Fruit fly (Drosophila melanogaster) whole organism, pupa: ENCODE results near the gene CG31493.

Experiments
- CG10348 ChIP-seq: fragments of 200-800 bp; sonication (Bioruptor generic); IDR thresholded peaks from 2 replicates; pipeline ENCODE4 v1.3.6; 2022; ENCODE audit warnings: missing biosample characterization, missing genetic modification characterization
- CG12605 ChIP-seq: fragments of 200-800 bp; sonication (Bioruptor generic); IDR thresholded peaks from 2 replicates; pipeline ENCODE4 v1.3.6; 2022; ENCODE audit warnings: missing biosample characterization, missing genetic modification characterization
- CG13204 ChIP-seq: fragments of 200-800 bp; sonication (Bioruptor generic); optimal IDR thresholded peaks from 2 replicates; lab custom pipeline; 2018; ENCODE audit warnings: missing biosample characterization, mild to moderate bottlenecking, missing genetic modification characterization, moderate library complexity
- CG14655 ChIP-seq: fragments of 200-800 bp; sonication (Bioruptor generic); optimal IDR thresholded peaks from 3 replicates; lab custom pipeline; 2017; ENCODE audit warnings: mild to moderate bottlenecking, missing biosample characterization, missing genetic modification reagents, missing genetic modification characterization
- CG15710 ChIP-seq: fragments of 200-800 bp; sonication (Bioruptor generic); optimal IDR thresholded peaks from 2 replicates; lab custom pipeline; 2018; ENCODE audit warnings: missing biosample characterization, mild to moderate bottlenecking, missing genetic modification characterization, moderate library complexity
- CG17806 ChIP-seq: fragments of 200-800 bp; sonication (Bioruptor generic); optimal IDR thresholded peaks from 2 replicates; lab custom pipeline; 2018; ENCODE audit warnings: missing biosample characterization, mild to moderate bottlenecking, missing genetic modification characterization, moderate library complexity
- CG32121 ChIP-seq: fragments of 200-800 bp; sonication (Bioruptor generic); IDR thresholded peaks from 2 replicates; pipeline ENCODE4 v1.3.6; 2022; ENCODE audit warnings: missing biosample characterization, missing genetic modification characterization
- CG34367 ChIP-seq: fragments of 200-800 bp; sonication (Bioruptor generic); optimal IDR thresholded peaks from 2 replicates; lab custom pipeline; 2018; ENCODE audit warnings: missing biosample characterization, mild to moderate bottlenecking, missing genetic modification characterization
- CG4496 ChIP-seq: fragments of 200-800 bp; sonication (Bioruptor generic); IDR thresholded peaks from 3 replicates; pipeline ENCODE4 v1.3.6; 2022; ENCODE audit warnings: missing biosample characterization, missing genetic modification characterization
- CG8159 ChIP-seq: fragments of 200-800 bp; sonication (Bioruptor generic); optimal IDR thresholded peaks from 3 replicates; lab custom pipeline; 2018; ENCODE audit warnings: missing biosample characterization, mild to moderate bottlenecking, missing genetic modification characterization, moderate library complexity
- CG8301 ChIP-seq: fragments of 200-800 bp; sonication (Bioruptor generic); optimal IDR thresholded peaks from 2 replicates; lab custom pipeline; 2018; ENCODE audit warnings: missing biosample characterization, mild to moderate bottlenecking, missing genetic modification characterization
- CG9948 ChIP-seq: fragments of 200-800 bp; sonication (Bioruptor generic); optimal IDR thresholded peaks from 2 replicates; lab custom pipeline; 2018; ENCODE audit warnings: missing biosample characterization, mild to moderate bottlenecking, missing genetic modification characterization, moderate library complexity
- D1 ChIP-seq: fragments of 200-800 bp; sonication (Bioruptor generic); optimal IDR thresholded peaks from 2 replicates; lab custom pipeline; 2018; ENCODE audit warnings: missing biosample characterization, mild to moderate bottlenecking, missing genetic modification characterization, moderate library complexity
- EcR ChIP-seq: fragments of 200-800 bp; sonication (Bioruptor generic); optimal IDR thresholded peaks from 3 replicates; lab custom pipeline; 2019; ENCODE audit warnings: missing biosample characterization, missing genetic modification characterization, mild to moderate bottlenecking, moderate library complexity, missing genetic modification reagents
- Ets98B ChIP-seq: fragments of 200-800 bp; sonication (Bioruptor generic); IDR thresholded peaks from 2 replicates; pipeline ENCODE4 v1.3.6; 2022; ENCODE audit warnings: missing biosample characterization, missing genetic modification characterization
- Pif1A ChIP-seq: fragments of 200-800 bp; sonication (Bioruptor generic); optimal IDR thresholded peaks from 3 replicates; lab custom pipeline; 2016; ENCODE audit warnings: missing biosample characterization, missing genetic modification characterization
- Pif1B ChIP-seq: fragments of 200-800 bp; sonication (Bioruptor generic); optimal IDR thresholded peaks from 3 replicates; lab custom pipeline; 2016; ENCODE audit warnings: missing biosample characterization, missing genetic modification characterization
- Snoo ChIP-seq: fragments of 200-800 bp; sonication (Bioruptor generic); optimal IDR thresholded peaks from 3 replicates; lab custom pipeline; 2017; ENCODE audit warnings: missing biosample characterization, mild to moderate bottlenecking, missing genetic modification characterization, inconsistent platforms
- fd96Ca ChIP-seq: fragments of 200-800 bp; sonication (Bioruptor generic); IDR thresholded peaks from 3 replicates; pipeline ENCODE4 v1.3.6; 2022; ENCODE audit warnings: missing biosample characterization, missing genetic modification characterization
- gl ChIP-seq: fragments of 200-800 bp; sonication (Bioruptor generic); optimal IDR thresholded peaks from 2 replicates; lab custom pipeline; 2018; ENCODE audit warnings: missing biosample characterization, mild to moderate bottlenecking, missing genetic modification characterization
- rn ChIP-seq: fragments of 200-800 bp; sonication (Bioruptor generic); IDR thresholded peaks from 2 replicates; pipeline ENCODE4 v1.3.6; 2022; ENCODE audit warnings: missing biosample characterization, missing genetic modification characterization

CG31493 gene

dm6 chr3R:7131260-7131659 is at the start of gene CG31493:
Gene CG31493, plus strand, starts transcription at chr3R:7131560.
- TF ChIP-seq CG14655 (GFP tag; lab: Kevin White, UChicago): no peak
- no peak for TF ChIP-seq CG12605
- TF ChIP-seq Snoo (tag; lab: Kevin White, UChicago): no peak
- TF ChIP-seq D1 (tag; lab: Kevin White, UChicago): no peak
- no peak for TF ChIP-seq rn (GFP tag; lab: Robert Waterston, UW)
- TF ChIP-seq gl (tag; lab: Kevin White, UChicago): no peak
- no peak for TF ChIP-seq CG15710 (tag; lab: Kevin White, UChicago)
- TF ChIP-seq CG4496 (GFP tag; lab: Robert Waterston, UW): no peak
- TF ChIP-seq CG8159: no peak
- TF ChIP-seq CG17806 (tag; lab: Kevin White, UChicago): no peak
- no peak for TF ChIP-seq Pif1A (GFP tag; lab: Kevin White, UChicago)
- no peak for TF ChIP-seq Pif1B (GFP tag; lab: Kevin White, UChicago)
- no peak for TF ChIP-seq CG34367 (tag; lab: Kevin White, UChicago)
- TF ChIP-seq Ets98B (GFP tag; lab: Robert Waterston, UW): no peak
- no peak for TF ChIP-seq CG13204 (GFP tag; lab: Kevin White, UChicago)

dm6 chr3R:7081972-7082371 is 49.4 kb upstream of the CG31493 start, which contains the start of gene Dpck:
Gene Dpck, plus strand, starts transcription at chr3R:7082182.
- TF ChIP-seq CG4496 (GFP tag; lab: Robert Waterston, UW) (peak; percentile 57), Snoo (tag; lab: Kevin White, UChicago) (peak; percentile 33), CG8301 (tag; lab: Kevin White, UChicago) (peak; percentile 22), Ets98B (GFP tag; lab: Robert Waterston, UW) (peak; percentile 60), CG9948 (no peak), fd96Ca (GFP tag; lab: Robert Waterston, UW) (0 out of 3 replicates have a peak, but pooled peaks have one; percentile 38), CG14655 (GFP tag; lab: Kevin White, UChicago) (no peak), CG8159 (peak; percentile 48), rn (GFP tag; lab: Robert Waterston, UW) (no peak), CG17806 (tag; lab: Kevin White, UChicago) (peak; percentile 19), CG15710 (tag; lab: Kevin White, UChicago) (peak; percentile 22), CG32121 (GFP tag; lab: Robert Waterston, UW) (peak; percentile 28; the same call in 1 of the 2 replicates), D1 (tag; lab: Kevin White, UChicago) (no peak), CG12605 (peak; percentile 59; the same call in 1 of the 2 replicates), CG13204 (GFP tag; lab: Kevin White, UChicago) (no peak), CG10348 (GFP tag; lab: Robert Waterston, UW) (no peak), Pif1A (GFP tag; lab: Kevin White, UChicago) (no peak), CG34367 (tag; lab: Kevin White, UChicago) (peak; percentile 31), EcR (GFP tag; lab: Kevin White, UChicago) (no peak), gl (tag; lab: Kevin White, UChicago) (peak; percentile 71), Pif1B (GFP tag; lab: Kevin White, UChicago) (peak; percentile 14)

dm6 chr3R:7083750-7084149 is 47.6 kb upstream of the CG31493 start:
- TF ChIP-seq CG10348 (GFP tag; lab: Robert Waterston, UW) (no peak), CG4496 (GFP tag; lab: Robert Waterston, UW) (no peak), CG8159 (no peak), Ets98B (GFP tag; lab: Robert Waterston, UW) (no peak), CG32121 (GFP tag; lab: Robert Waterston, UW) (no peak), EcR (GFP tag; lab: Kevin White, UChicago) (no peak)

- TF ChIP-seq Ets98B (GFP tag; lab: Robert Waterston, UW) (no peak), CG10348 (GFP tag; lab: Robert Waterston, UW) (no peak), fd96Ca (GFP tag; lab: Robert Waterston, UW) (no peak), Pif1B (GFP tag; lab: Kevin White, UChicago) (no peak), CG32121 (GFP tag; lab: Robert Waterston, UW) (no peak), CG17806 (tag; lab: Kevin White, UChicago) (no peak), CG15710 (tag; lab: Kevin White, UChicago) (no peak), CG8301 (tag; lab: Kevin White, UChicago) (no peak), EcR (GFP tag; lab: Kevin White, UChicago) (no peak), CG4496 (GFP tag; lab: Robert Waterston, UW) (no peak), Pif1A (GFP tag; lab: Kevin White, UChicago) (no peak), Snoo (tag; lab: Kevin White, UChicago) (no peak), CG13204 (GFP tag; lab: Kevin White, UChicago) (no peak), rn (GFP tag; lab: Robert Waterston, UW) (no peak), CG8159 (no peak)
Measured at dm6 chr3R:7085455-7085854, 45.9 kb upstream of the CG31493 start.

dm6 chr3R:7085983-7086376 is 45.4 kb upstream of the CG31493 start, which contains the start of gene Tailor:
Gene Tailor, minus strand, starts transcription at chr3R:7086083.
- TF ChIP-seq CG9948 (no peak), Snoo (tag; lab: Kevin White, UChicago) (no peak), CG10348 (GFP tag; lab: Robert Waterston, UW) (no peak), CG15710 (tag; lab: Kevin White, UChicago) (no peak), rn (GFP tag; lab: Robert Waterston, UW) (no peak), CG13204 (GFP tag; lab: Kevin White, UChicago) (no peak), Pif1A (GFP tag; lab: Kevin White, UChicago) (no peak), D1 (tag; lab: Kevin White, UChicago) (no peak), CG8301 (tag; lab: Kevin White, UChicago) (no peak), fd96Ca (GFP tag; lab: Robert Waterston, UW) (no peak), CG12605 (no peak), CG17806 (tag; lab: Kevin White, UChicago) (no peak)
- TF ChIP-seq, all 21 proteins: peak for 0
